Worm (Caenorhabditis elegans) whole organism, mixed stage, embryonic: ENCODE results near the gene nhr-31.

ENCODE experiments used
- M03D4.4 ChIP-seq: sonication (generic microtip); optimal IDR thresholded peaks from 2 replicates; lab custom pipeline; 2017; ENCODE audit warnings: mild to moderate bottlenecking, missing genetic modification characterization, missing compliant biosample characterization
- elt-1 ChIP-seq: sonication (generic microtip); optimal IDR thresholded peaks from 2 replicates; lab custom pipeline; 2017; ENCODE audit warnings: missing genetic modification characterization, mild to moderate bottlenecking, missing compliant biosample characterization, antibody characterized with exemption, moderate library complexity, borderline replicate concordance; ENCODE audit not compliant: insufficient read depth
- elt-3 ChIP-seq: fragments of 150-350 bp; optimal IDR thresholded peaks from 2 replicates; lab custom pipeline; 2014; ENCODE audit warnings: missing biosample characterization, missing genetic modification characterization
- mls-2 ChIP-seq: sonication (generic microtip); optimal IDR thresholded peaks from 2 replicates; lab custom pipeline; 2016; ENCODE audit warnings: mild to moderate bottlenecking, missing genetic modification characterization, moderate library complexity, missing compliant biosample characterization
- nhr-237 ChIP-seq: fragments of 150-350 bp; optimal IDR thresholded peaks from 2 replicates; lab custom pipeline; 2014; ENCODE audit warnings: missing biosample characterization, missing genetic modification characterization
- nhr-28 ChIP-seq: fragments of 150-350 bp; optimal IDR thresholded peaks from 2 replicates; lab custom pipeline; 2014; ENCODE audit warnings: missing biosample characterization, missing genetic modification characterization
- nhr-76 ChIP-seq: sonication (generic microtip); optimal IDR thresholded peaks from 2 replicates; lab custom pipeline; 2017; ENCODE audit warnings: missing biosample characterization, missing genetic modification characterization
- unc-39 ChIP-seq: fragments of 150-350 bp; optimal IDR thresholded peaks from 2 replicates; lab custom pipeline; 2014; ENCODE audit warnings: missing biosample characterization, missing genetic modification characterization
- ztf-11 ChIP-seq: fragments of 150-350 bp; optimal IDR thresholded peaks from 2 replicates; lab custom pipeline; 2014; ENCODE audit warnings: missing biosample characterization, missing genetic modification characterization

DNA sequence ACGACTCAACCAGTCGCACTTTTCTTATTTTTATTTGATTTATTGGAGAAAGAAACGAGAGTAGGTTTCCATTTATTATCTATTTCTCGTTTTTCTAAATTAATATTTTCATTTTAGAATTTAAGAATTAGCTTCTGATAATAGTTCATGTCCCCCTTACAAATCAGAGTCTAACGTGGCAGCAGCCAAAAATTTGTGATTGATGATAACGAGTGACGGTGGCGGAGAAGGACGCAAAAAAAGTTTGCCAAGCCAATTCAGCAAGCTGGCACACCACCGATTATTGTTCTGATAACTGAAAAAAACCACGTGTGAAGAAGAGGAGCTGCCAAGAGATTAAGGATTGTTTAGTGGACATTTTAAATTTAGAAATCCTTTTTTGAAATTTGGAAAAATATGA is 786 bp upstream of the nhr-31 start:
- TF ChIP-seq elt-1 (tag; lab: Kevin White, UChicago), result no peak
- no peak for TF ChIP-seq M03D4.4 (tag; lab: Kevin White, UChicago)
- TF ChIP-seq elt-3 (tag; lab: Kevin White, UChicago), result no peak
- TF ChIP-seq nhr-76, result no peak
- TF ChIP-seq nhr-237 (tag; lab: Kevin White, UChicago), result no peak
- TF ChIP-seq mls-2 (tag; lab: Kevin White, UChicago), result no peak
- no peak for TF ChIP-seq nhr-28 (tag; lab: Kevin White, UChicago)
- no peak for TF ChIP-seq unc-39 (tag; lab: Kevin White, UChicago)
- no peak for TF ChIP-seq ztf-11 (tag; lab: Kevin White, UChicago)
